Fruit fly (Drosophila melanogaster) whole organism, pupa: ENCODE measurements around the gene Jhbp7.

Source experiments
- CG12605 ChIP-seq: fragments of 200-800 bp; sonication (Bioruptor generic); IDR thresholded peaks from 2 replicates; pipeline ENCODE4 v1.3.6; 2022; ENCODE audit warnings: missing biosample characterization, missing genetic modification characterization
- CG15710 ChIP-seq: fragments of 200-800 bp; sonication (Bioruptor generic); optimal IDR thresholded peaks from 2 replicates; lab custom pipeline; 2018; ENCODE audit warnings: missing biosample characterization, mild to moderate bottlenecking, missing genetic modification characterization, moderate library complexity
- CG32121 ChIP-seq: fragments of 200-800 bp; sonication (Bioruptor generic); IDR thresholded peaks from 2 replicates; pipeline ENCODE4 v1.3.6; 2022; ENCODE audit warnings: missing biosample characterization, missing genetic modification characterization
- CG8159 ChIP-seq: fragments of 200-800 bp; sonication (Bioruptor generic); optimal IDR thresholded peaks from 3 replicates; lab custom pipeline; 2018; ENCODE audit warnings: missing biosample characterization, mild to moderate bottlenecking, missing genetic modification characterization, moderate library complexity
- CG8301 ChIP-seq: fragments of 200-800 bp; sonication (Bioruptor generic); optimal IDR thresholded peaks from 2 replicates; lab custom pipeline; 2018; ENCODE audit warnings: missing biosample characterization, mild to moderate bottlenecking, missing genetic modification characterization
- CG9948 ChIP-seq: fragments of 200-800 bp; sonication (Bioruptor generic); optimal IDR thresholded peaks from 2 replicates; lab custom pipeline; 2018; ENCODE audit warnings: missing biosample characterization, mild to moderate bottlenecking, missing genetic modification characterization, moderate library complexity
- EcR ChIP-seq: fragments of 200-800 bp; sonication (Bioruptor generic); optimal IDR thresholded peaks from 3 replicates; lab custom pipeline; 2019; ENCODE audit warnings: missing biosample characterization, missing genetic modification characterization, mild to moderate bottlenecking, moderate library complexity, missing genetic modification reagents
- Ets98B ChIP-seq: fragments of 200-800 bp; sonication (Bioruptor generic); IDR thresholded peaks from 2 replicates; pipeline ENCODE4 v1.3.6; 2022; ENCODE audit warnings: missing biosample characterization, missing genetic modification characterization
- Pif1A ChIP-seq: fragments of 200-800 bp; sonication (Bioruptor generic); optimal IDR thresholded peaks from 3 replicates; lab custom pipeline; 2016; ENCODE audit warnings: missing biosample characterization, missing genetic modification characterization
- Pif1B ChIP-seq: fragments of 200-800 bp; sonication (Bioruptor generic); optimal IDR thresholded peaks from 3 replicates; lab custom pipeline; 2016; ENCODE audit warnings: missing biosample characterization, missing genetic modification characterization
- Snoo ChIP-seq: fragments of 200-800 bp; sonication (Bioruptor generic); optimal IDR thresholded peaks from 3 replicates; lab custom pipeline; 2017; ENCODE audit warnings: missing biosample characterization, mild to moderate bottlenecking, missing genetic modification characterization, inconsistent platforms
- fd96Ca ChIP-seq: fragments of 200-800 bp; sonication (Bioruptor generic); IDR thresholded peaks from 3 replicates; pipeline ENCODE4 v1.3.6; 2022; ENCODE audit warnings: missing biosample characterization, missing genetic modification characterization
- gl ChIP-seq: fragments of 200-800 bp; sonication (Bioruptor generic); optimal IDR thresholded peaks from 2 replicates; lab custom pipeline; 2018; ENCODE audit warnings: missing biosample characterization, mild to moderate bottlenecking, missing genetic modification characterization
- rn ChIP-seq: fragments of 200-800 bp; sonication (Bioruptor generic); IDR thresholded peaks from 2 replicates; pipeline ENCODE4 v1.3.6; 2022; ENCODE audit warnings: missing biosample characterization, missing genetic modification characterization

- TF ChIP-seq EcR (GFP tag; lab: Kevin White, UChicago) (no peak), Pif1A (GFP tag; lab: Kevin White, UChicago) (no peak), CG15710 (tag; lab: Kevin White, UChicago) (no peak), CG8159 (no peak), CG12605 (GFP tag; lab: Robert Waterston, UW) (no peak), fd96Ca (GFP tag; lab: Robert Waterston, UW) (no peak), CG9948 (no peak), Pif1B (GFP tag; lab: Kevin White, UChicago) (no peak), CG8301 (tag; lab: Kevin White, UChicago) (no peak), CG32121 (no peak), rn (GFP tag; lab: Robert Waterston, UW) (no peak), Ets98B (GFP tag; lab: Robert Waterston, UW) (no peak), Snoo (no peak), gl (tag; lab: Kevin White, UChicago) (no peak)
Observed at dm6 chr3R:25269909-25270308, 32.5 kb downstream of the Jhbp7 start, which contains the start of the genes CG11889 and CG11891.
